Fruit fly (Drosophila melanogaster) whole organism, embryonic: ENCODE data around the gene PLCXD.

Source experiments
- Ada2b ChIP-seq: fragments of 200-800 bp; sonication (Bioruptor generic); IDR thresholded peaks from 2 replicates; pipeline ENCODE4 v1.3.6; 2022; ENCODE audit warnings: missing biosample characterization, missing genetic modification characterization
- Bdp1 ChIP-seq: fragments of 200-800 bp; sonication (Bioruptor generic); optimal IDR thresholded peaks from 3 replicates; lab custom pipeline; 2016; ENCODE audit warnings: missing biosample characterization, missing genetic modification characterization
- CG10366 ChIP-seq: fragments of 200-800 bp; sonication (Bioruptor generic); IDR thresholded peaks from 2 replicates; pipeline ENCODE4 v1.3.6; 2022; ENCODE audit warnings: missing biosample characterization, missing genetic modification characterization
- CG12299 ChIP-seq: fragments of 200-800 bp; sonication (Bioruptor generic); optimal IDR thresholded peaks from 2 replicates; lab custom pipeline; 2018; ENCODE audit warnings: missing biosample characterization, mild to moderate bottlenecking, missing genetic modification characterization
- CG13296 ChIP-seq: fragments of 200-800 bp; sonication (Bioruptor generic); optimal IDR thresholded peaks from 3 replicates; lab custom pipeline; 2018; ENCODE audit warnings: missing biosample characterization, mild to moderate bottlenecking, missing genetic modification characterization
- CG13424 ChIP-seq: fragments of 200-800 bp; sonication (Bioruptor generic); optimal IDR thresholded peaks from 2 replicates; lab custom pipeline; 2019; ENCODE audit warnings: missing biosample characterization, mild to moderate bottlenecking, missing genetic modification characterization, moderate library complexity
- CG14014 ChIP-seq: fragments of 200-800 bp; sonication (Bioruptor generic); IDR thresholded peaks from 2 replicates; pipeline ENCODE4 v1.3.6; 2022; ENCODE audit warnings: missing biosample characterization, missing genetic modification characterization
- CG1647 ChIP-seq: fragments of 200-800 bp; sonication (Bioruptor generic); optimal IDR thresholded peaks from 3 replicates; lab custom pipeline; 2016; ENCODE audit warnings: missing biosample characterization, missing genetic modification characterization
- CG16863 ChIP-seq: fragments of 200-800 bp; sonication (Bioruptor generic); optimal IDR thresholded peaks from 3 replicates; lab custom pipeline; 2016; ENCODE audit warnings: missing biosample characterization, missing genetic modification characterization
- CG18262 ChIP-seq: fragments of 200-800 bp; optimal IDR thresholded peaks from 3 replicates; lab custom pipeline; 2019; ENCODE audit warnings: missing biosample characterization, mild to moderate bottlenecking, missing genetic modification characterization, moderate library complexity
- CG2120 ChIP-seq: fragments of 200-800 bp; sonication (Bioruptor generic); optimal IDR thresholded peaks from 3 replicates; lab custom pipeline; 2016; ENCODE audit warnings: missing biosample characterization, missing genetic modification characterization
- CG2202 ChIP-seq: fragments of 200-800 bp; sonication (Bioruptor generic); optimal IDR thresholded peaks from 2 replicates; lab custom pipeline; 2018; ENCODE audit warnings: missing biosample characterization, mild to moderate bottlenecking, missing genetic modification characterization
- CG3163 ChIP-seq: fragments of 200-800 bp; sonication (Bioruptor generic); optimal IDR thresholded peaks from 3 replicates; lab custom pipeline; 2016; ENCODE audit warnings: missing biosample characterization, missing genetic modification characterization
- CG34224 ChIP-seq: fragments of 200-800 bp; sonication (Bioruptor generic); IDR thresholded peaks from 3 replicates; pipeline ENCODE4 v1.3.6; 2022; ENCODE audit warnings: missing biosample characterization, missing genetic modification characterization; ENCODE audit not compliant: partially characterized antibody
- CG43689 ChIP-seq: fragments of 200-800 bp; sonication (Bioruptor generic); IDR thresholded peaks from 2 replicates; pipeline ENCODE4 v1.3.6; 2022; ENCODE audit warnings: missing biosample characterization, missing genetic modification characterization
- CG4854 ChIP-seq: fragments of 200-800 bp; sonication (Bioruptor generic); optimal IDR thresholded peaks from 2 replicates; lab custom pipeline; 2016; ENCODE audit warnings: missing biosample characterization, missing genetic modification characterization, inconsistent platforms
- CG6654 ChIP-seq: fragments of 200-800 bp; sonication (Bioruptor generic); optimal IDR thresholded peaks from 2 replicates; lab custom pipeline; 2017; ENCODE audit warnings: missing biosample characterization, mild to moderate bottlenecking, missing genetic modification characterization
- CG6813 ChIP-seq: fragments of 200-800 bp; sonication (Bioruptor generic); optimal IDR thresholded peaks from 2 replicates; lab custom pipeline; 2017; ENCODE audit warnings: missing biosample characterization, missing genetic modification characterization, mild to moderate bottlenecking, moderate library complexity, missing genetic modification reagents
- CG7372 ChIP-seq: fragments of 200-800 bp; sonication (Bioruptor generic); IDR thresholded peaks from 2 replicates; pipeline ENCODE4 v1.3.6; 2022; ENCODE audit warnings: missing biosample characterization, missing genetic modification characterization
- CG9437 ChIP-seq: fragments of 200-800 bp; sonication (Bioruptor generic); optimal IDR thresholded peaks from 2 replicates; lab custom pipeline; 2018; ENCODE audit warnings: missing biosample characterization, mild to moderate bottlenecking, missing genetic modification characterization
- CG9727 ChIP-seq: fragments of 200-800 bp; sonication (Bioruptor generic); optimal IDR thresholded peaks from 3 replicates; lab custom pipeline; 2017; ENCODE audit warnings: missing biosample characterization, mild to moderate bottlenecking, missing genetic modification characterization
- CG9876 ChIP-seq: fragments of 200-800 bp; sonication (Bioruptor generic); optimal IDR thresholded peaks from 2 replicates; lab custom pipeline; 2016; ENCODE audit warnings: missing biosample characterization, missing genetic modification characterization
- CkIIα-i1 ChIP-seq: fragments of 200-800 bp; sonication (Bioruptor generic); IDR thresholded peaks from 2 replicates; pipeline ENCODE4 v1.3.6; 2022; ENCODE audit warnings: missing biosample characterization, missing genetic modification characterization
- D ChIP-seq, 2 experiments: fragments of 200-800 bp in 1 of 2; fragments of >200 bp in 1 of 2; sonication (Bioruptor generic) in 1 of 2; optimal IDR thresholded peaks; 2 replicates in 1 of 2; 3 replicates in 1 of 2; lab custom pipeline; 2017; ENCODE audit warnings: mild to moderate bottlenecking in 1 of 2, missing biosample characterization in 1 of 2, missing genetic modification characterization in 1 of 2, missing genetic modification reagents in 1 of 2
- Dip2 ChIP-seq: fragments of 200-800 bp; sonication (Bioruptor generic); IDR thresholded peaks from 2 replicates; pipeline ENCODE4 v1.3.6; 2022; ENCODE audit warnings: missing biosample characterization, missing genetic modification characterization
- Ets97D ChIP-seq: fragments of 200-800 bp; sonication (Bioruptor generic); optimal IDR thresholded peaks from 3 replicates; lab custom pipeline; 2016; ENCODE audit warnings: missing biosample characterization, missing genetic modification characterization
- Gsc ChIP-seq: fragments of 200-800 bp; sonication (Bioruptor generic); IDR thresholded peaks from 2 replicates; pipeline ENCODE4 v1.3.6; 2022; ENCODE audit warnings: missing biosample characterization, missing genetic modification characterization
- HHEX ChIP-seq: fragments of 200-800 bp; sonication (Bioruptor generic); optimal IDR thresholded peaks from 3 replicates; lab custom pipeline; 2017; ENCODE audit warnings: missing biosample characterization, mild to moderate bottlenecking, missing genetic modification characterization, missing genetic modification reagents
- Lhr ChIP-seq: fragments of 200-800 bp; sonication (Bioruptor generic); optimal IDR thresholded peaks from 3 replicates; lab custom pipeline; 2017; ENCODE audit warnings: mild to moderate bottlenecking, missing biosample characterization, missing genetic modification reagents, missing genetic modification characterization
- Mes4 ChIP-seq: fragments of 200-800 bp; sonication (Bioruptor generic); optimal IDR thresholded peaks from 2 replicates; lab custom pipeline; 2016; ENCODE audit warnings: missing biosample characterization, missing genetic modification characterization
- Oli ChIP-seq: fragments of 200-800 bp; sonication (Bioruptor generic); optimal IDR thresholded peaks from 2 replicates; lab custom pipeline; 2018; ENCODE audit warnings: missing biosample characterization, mild to moderate bottlenecking, missing genetic modification characterization, moderate library complexity
- Sry-β ChIP-seq: fragments of 200-800 bp; sonication (Bioruptor generic); optimal IDR thresholded peaks from 2 replicates; lab custom pipeline; 2018; ENCODE audit warnings: missing biosample characterization, mild to moderate bottlenecking, missing genetic modification characterization, moderate library complexity
- br ChIP-seq: fragments of >200 bp; optimal IDR thresholded peaks from 2 replicates; lab custom pipeline; 2017
- chm ChIP-seq: fragments of 200-800 bp; sonication (Bioruptor generic); IDR thresholded peaks from 2 replicates; pipeline ENCODE4 v1.3.6; 2022; ENCODE audit warnings: missing biosample characterization, missing genetic modification characterization
- dimm ChIP-seq: fragments of 200-800 bp; sonication (Bioruptor generic); IDR thresholded peaks from 2 replicates; pipeline ENCODE4 v1.3.6; 2022; ENCODE audit warnings: missing biosample characterization, missing genetic modification characterization
- dmrt11E ChIP-seq: fragments of 200-800 bp; sonication (Bioruptor generic); optimal IDR thresholded peaks from 3 replicates; lab custom pipeline; 2018; ENCODE audit warnings: missing biosample characterization, mild to moderate bottlenecking, missing genetic modification characterization, moderate library complexity
- eve ChIP-seq, 2 experiments: fragments of >200 bp; optimal IDR thresholded peaks; 2 replicates each; lab custom pipeline; 2017; ENCODE audit warnings: missing biosample characterization in 2 of 2, missing genetic modification characterization in 2 of 2
- fd3F ChIP-seq: fragments of 200-800 bp; sonication (Bioruptor generic); optimal IDR thresholded peaks from 2 replicates; lab custom pipeline; 2018; ENCODE audit warnings: missing biosample characterization, mild to moderate bottlenecking, missing genetic modification characterization, moderate library complexity
- ftz-f1 ChIP-seq: fragments of 200-800 bp; sonication (Bioruptor generic); optimal IDR thresholded peaks from 2 replicates; lab custom pipeline; 2016; ENCODE audit warnings: missing biosample characterization, missing genetic modification characterization
- gcm2 ChIP-seq: fragments of 200-800 bp; sonication (Bioruptor generic); optimal IDR thresholded peaks from 2 replicates; lab custom pipeline; 2016; ENCODE audit warnings: missing biosample characterization, missing genetic modification characterization
- jing ChIP-seq: fragments of 200-800 bp; sonication (Bioruptor generic); optimal IDR thresholded peaks from 2 replicates; lab custom pipeline; 2018; ENCODE audit warnings: missing biosample characterization, mild to moderate bottlenecking, missing genetic modification characterization
- jumu ChIP-seq: fragments of 200-800 bp; sonication (Bioruptor generic); optimal IDR thresholded peaks from 3 replicates; lab custom pipeline; 2016; ENCODE audit warnings: missing biosample characterization, missing genetic modification characterization
- lilli ChIP-seq: fragments of 200-800 bp; sonication (Bioruptor generic); optimal IDR thresholded peaks from 3 replicates; lab custom pipeline; 2016; ENCODE audit warnings: missing biosample characterization, missing genetic modification characterization
- luna ChIP-seq: fragments of 200-800 bp; sonication (Bioruptor generic); optimal IDR thresholded peaks from 2 replicates; lab custom pipeline; 2016; ENCODE audit warnings: missing biosample characterization, missing genetic modification characterization
- odd ChIP-seq: fragments of 200-800 bp; sonication (Bioruptor generic); optimal IDR thresholded peaks from 2 replicates; lab custom pipeline; 2017; ENCODE audit warnings: missing biosample characterization, mild to moderate bottlenecking, missing genetic modification characterization
- prd ChIP-seq, 3 experiments: fragments of >200 bp in 2 of 3; fragments of 200-800 bp in 1 of 3; sonication (Bioruptor generic) in 1 of 3; optimal IDR thresholded peaks in 2 of 3; IDR thresholded peaks in 1 of 3; 2 replicates in 2 of 3; 3 replicates in 1 of 3; pipeline versions ENCODE4 v1.3.6 to Lab custom; 2017 to 2022; ENCODE audit warnings: missing biosample characterization in 1 of 3, missing genetic modification characterization in 1 of 3
- schlank ChIP-seq: fragments of 200-800 bp; sonication (Bioruptor generic); optimal IDR thresholded peaks from 2 replicates; lab custom pipeline; 2018; ENCODE audit warnings: missing biosample characterization, mild to moderate bottlenecking, missing genetic modification characterization
- shn ChIP-seq: fragments of 200-800 bp; sonication (Bioruptor generic); optimal IDR thresholded peaks from 3 replicates; lab custom pipeline; 2016; ENCODE audit warnings: missing biosample characterization, missing genetic modification characterization
- zen ChIP-seq: fragments of 200-800 bp; sonication (Bioruptor generic); optimal IDR thresholded peaks from 3 replicates; lab custom pipeline; 2018; ENCODE audit warnings: missing biosample characterization, mild to moderate bottlenecking, missing genetic modification characterization, moderate library complexity

Gene PLCXD

DNA sequence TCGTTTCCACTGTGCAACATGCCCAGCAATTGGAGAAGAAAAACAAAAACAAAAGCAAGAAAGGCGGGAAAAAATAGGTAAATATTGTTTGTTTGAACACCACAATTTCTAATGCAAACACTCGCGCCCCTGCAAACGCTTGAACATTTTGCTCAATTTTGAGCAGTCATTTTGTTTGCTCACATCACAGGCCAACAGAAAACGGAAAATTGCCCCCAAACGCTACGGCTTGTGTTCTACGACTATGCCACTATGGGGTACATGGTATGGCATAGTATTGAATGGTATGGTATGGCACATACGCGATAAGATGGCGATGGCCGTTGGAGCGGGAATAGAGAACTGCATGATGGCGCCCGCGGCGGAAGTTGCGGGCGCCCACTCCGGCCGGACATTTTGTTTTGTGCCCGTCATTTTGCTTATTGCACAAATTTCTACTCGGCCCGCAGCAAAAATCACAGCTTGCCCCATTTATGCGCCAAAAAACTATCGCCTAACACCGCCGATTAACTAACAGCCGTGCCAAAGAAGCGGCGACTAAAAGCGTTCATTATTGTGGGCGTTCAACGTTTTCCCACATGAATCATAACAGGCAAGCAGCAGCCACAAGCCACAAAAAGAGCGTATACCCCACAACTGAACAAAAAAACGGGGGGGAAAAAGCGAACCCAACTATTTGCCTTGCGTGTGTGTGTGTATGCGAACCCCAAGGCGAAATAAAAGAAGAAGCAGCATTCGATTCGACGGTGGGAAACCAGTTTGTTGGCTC, 44.8 kb upstream of the PLCXD start (continued):
- peak; percentile 85 for TF ChIP-seq CG6813 (GFP tag; lab: Kevin White, UChicago)
- no peak for TF ChIP-seq prd (optimal IDR thresholded peaks at IDR 0.05; lab: Kevin White, UChicago)
- TF ChIP-seq prd (GFP tag; IDR thresholded peaks at IDR 0.05; lab: Robert Waterston, UW), result no peak
- peak; percentile 85 for TF ChIP-seq CG12299
- peak; percentile 70 for TF ChIP-seq CG9727 (GFP tag; lab: Kevin White, UChicago)
- TF ChIP-seq CG13424, result peak; percentile 76
- TF ChIP-seq eve (GFP tag; optimal IDR thresholded peaks at IDR 0.05; lab: Kevin White, UChicago), result no peak
- no peak for TF ChIP-seq CG43689
- TF ChIP-seq lilli (GFP tag; lab: Kevin White, UChicago), result peak; percentile 35
- no peak for TF ChIP-seq CG3163 (GFP tag; lab: Kevin White, UChicago)
- TF ChIP-seq gcm2 (GFP tag; lab: Kevin White, UChicago), result peak; percentile 5
- TF ChIP-seq fd3F, result no peak
- peak; percentile 63 for TF ChIP-seq CG16863 (GFP tag; lab: Kevin White, UChicago)
- TF ChIP-seq CG7372 (GFP tag; lab: Robert Waterston, UW), result no peak
- peak; percentile 21 for TF ChIP-seq CG9876 (GFP tag; lab: Kevin White, UChicago)
- no peak for TF ChIP-seq chm
- TF ChIP-seq CG6654, result peak; percentile 26
- TF ChIP-seq HHEX, result peak; percentile 79
- no peak for TF ChIP-seq br (lab: Kevin White, UChicago)
- TF ChIP-seq Dip2 (GFP tag; lab: Robert Waterston, UW), result no peak
- TF ChIP-seq CG2120 (GFP tag; lab: Kevin White, UChicago), result peak; percentile 47
- no peak for TF ChIP-seq zen (tag; lab: Kevin White, UChicago)
- no peak for TF ChIP-seq jumu (GFP tag; lab: Kevin White, UChicago)
- TF ChIP-seq CG13296 (GFP tag; lab: Kevin White, UChicago), result peak; percentile 67
- no peak for TF ChIP-seq jing (GFP tag; lab: Kevin White, UChicago)
- peak; percentile 97 for TF ChIP-seq ftz-f1
- no peak for TF ChIP-seq CG10366 (GFP tag; lab: Robert Waterston, UW)
- peak; percentile 47 for TF ChIP-seq Bdp1 (GFP tag; lab: Kevin White, UChicago)
- peak; percentile 63 for TF ChIP-seq CG18262
- no peak for TF ChIP-seq CG34224
- no peak for TF ChIP-seq Ada2b (GFP tag; lab: Robert Waterston, UW)
- TF ChIP-seq CG9437, result peak; percentile 18
- peak; percentile 42 for TF ChIP-seq Sry-β
- TF ChIP-seq Mes4 (GFP tag; lab: Kevin White, UChicago), result peak; percentile 63
- peak; percentile 6 for TF ChIP-seq CG1647
- TF ChIP-seq dmrt11E (tag; lab: Kevin White, UChicago), result peak; percentile 70
- no peak for TF ChIP-seq Gsc
- TF ChIP-seq CG4854 (GFP tag; lab: Kevin White, UChicago), result peak; percentile 45
- TF ChIP-seq Oli (tag; lab: Kevin White, UChicago), result no peak
- TF ChIP-seq odd, result peak; percentile 89
- no peak for TF ChIP-seq D (optimal IDR thresholded peaks at IDR 0.05; lab: Kevin White, UChicago)
- peak; percentile 75 for TF ChIP-seq D (GFP tag; optimal IDR thresholded peaks at IDR 0.05; lab: Kevin White, UChicago)
- no peak for TF ChIP-seq CG14014 (GFP tag; lab: Robert Waterston, UW)
- no peak for TF ChIP-seq luna (GFP tag; lab: Kevin White, UChicago)
- TF ChIP-seq CkIIα-i1 (GFP tag; lab: Robert Waterston, UW), result no peak
- TF ChIP-seq schlank (tag; lab: Kevin White, UChicago), result peak; percentile 66
- no peak for TF ChIP-seq Lhr (GFP tag; lab: Kevin White, UChicago)
- TF ChIP-seq dimm (GFP tag; lab: Robert Waterston, UW), result no peak
- TF ChIP-seq CG2202, result peak; percentile 88
- peak; percentile 32 for TF ChIP-seq Ets97D (GFP tag; lab: Kevin White, UChicago)
- no peak for TF ChIP-seq shn (GFP tag; lab: Kevin White, UChicago)
